Worm (Caenorhabditis elegans) whole organism, young adult: ENCODE results near the gene Y46G5A.38.

ENCODE experiments used
- B0035.1 ChIP-seq: sonication (generic microtip); optimal IDR thresholded peaks from 2 replicates; lab custom pipeline; 2016; ENCODE audit warnings: missing genetic modification characterization, mild to moderate bottlenecking, missing compliant biosample characterization, missing genotype, missing genetic modification reagents
- B0336.3 ChIP-seq: fragments of 200-800 bp; sonication (Bioruptor generic); IDR thresholded peaks from 2 replicates; pipeline ENCODE4 v1.3.6; 2022; ENCODE audit warnings: missing genetic modification characterization, missing compliant biosample characterization
- C06A6.2 ChIP-seq: fragments of 200-800 bp; sonication (Bioruptor generic); conservative IDR thresholded peaks from 2 replicates; pipeline ENCODE4 v1.3.6; 2022; ENCODE audit warnings: missing genetic modification characterization, missing compliant biosample characterization
- F33H1.4 ChIP-seq: fragments of 200-800 bp; sonication (Bioruptor generic); IDR thresholded peaks from 2 replicates; pipeline ENCODE4 v1.3.6; 2022; ENCODE audit warnings: missing genetic modification reagents, missing genetic modification characterization, missing compliant biosample characterization
- F37B4.10 ChIP-seq: fragments of 200-800 bp; sonication (Bioruptor generic); IDR thresholded peaks from 2 replicates; pipeline ENCODE4 v1.3.6; 2022; ENCODE audit warnings: missing genetic modification characterization, missing compliant biosample characterization
- F52B5.7 ChIP-seq: sonication (generic microtip); optimal IDR thresholded peaks from 2 replicates; lab custom pipeline; 2016; ENCODE audit warnings: mild to moderate bottlenecking, missing genetic modification characterization, missing compliant biosample characterization
- F57C9.4 ChIP-seq: sonication (generic microtip); optimal IDR thresholded peaks from 2 replicates; lab custom pipeline; 2017; ENCODE audit warnings: mild to moderate bottlenecking, missing genetic modification characterization, missing compliant biosample characterization
- K11D2.4 ChIP-seq: fragments of 200-800 bp; sonication (Bioruptor generic); IDR thresholded peaks from 2 replicates; pipeline ENCODE4 v1.3.6; 2022; ENCODE audit warnings: missing genetic modification reagents, missing genetic modification characterization, missing compliant biosample characterization
- T07F8.4 ChIP-seq: sonication (generic microtip); optimal IDR thresholded peaks from 2 replicates; lab custom pipeline; 2016; ENCODE audit warnings: mild to moderate bottlenecking, missing genetic modification characterization, moderate library complexity, missing compliant biosample characterization
- Y53G8AR.9 ChIP-seq: fragments of 200-800 bp; sonication (Bioruptor generic); conservative IDR thresholded peaks from 2 replicates; pipeline ENCODE4 v1.3.6; 2022; ENCODE audit warnings: missing genetic modification reagents, missing genetic modification characterization, missing compliant biosample characterization
- Y56A3A.18 ChIP-seq: fragments of 200-800 bp; sonication (Bioruptor generic); IDR thresholded peaks from 2 replicates; pipeline ENCODE4 v1.3.6; 2022; ENCODE audit warnings: missing genetic modification reagents, missing genetic modification characterization, missing compliant biosample characterization
- Y79H2A.3 ChIP-seq: fragments of 200-800 bp; sonication (Bioruptor generic); conservative IDR thresholded peaks from 2 replicates; pipeline ENCODE4 v1.3.6; 2022; ENCODE audit warnings: missing genetic modification reagents, missing genetic modification characterization, missing compliant biosample characterization
- Y95B8A.8 ChIP-seq: fragments of 200-800 bp; sonication (Bioruptor generic); IDR thresholded peaks from 2 replicates; pipeline ENCODE4 v1.3.6; 2022; ENCODE audit warnings: missing genetic modification reagents, missing genetic modification characterization, missing compliant biosample characterization
- ama-1 ChIP-seq, 3 experiments: fragments of 150-350 bp in 1 of 3; sonication (generic microtip) in 2 of 3; optimal IDR thresholded peaks; 2 replicates each; lab custom pipeline; 2014 to 2018; ENCODE audit warnings: missing biosample characterization in 2 of 3, missing genetic modification characterization in 2 of 3, missing genetic modification reagents in 2 of 3
- athp-1 ChIP-seq: sonication (generic microtip); optimal IDR thresholded peaks from 2 replicates; lab custom pipeline; 2017; ENCODE audit warnings: mild to moderate bottlenecking, missing genetic modification characterization, missing compliant biosample characterization
- attf-3 ChIP-seq: fragments of 200-800 bp; sonication (Bioruptor generic); conservative IDR thresholded peaks from 2 replicates; pipeline ENCODE4 v1.3.6; 2022; ENCODE audit warnings: missing genetic modification reagents, missing genetic modification characterization, missing compliant biosample characterization
- bed-1 ChIP-seq: fragments of 200-800 bp; sonication (Bioruptor generic); IDR thresholded peaks from 2 replicates; pipeline ENCODE4 v1.3.6; 2022; ENCODE audit warnings: missing genetic modification reagents, missing genetic modification characterization, missing compliant biosample characterization
- cebp-1 ChIP-seq, 2 experiments: fragments of 200-800 bp in 1 of 2; sonication (Bioruptor generic) in 1 of 2; sonication (generic microtip) in 1 of 2; IDR thresholded peaks in 1 of 2; optimal IDR thresholded peaks in 1 of 2; 2 replicates each; pipeline versions ENCODE4 v1.3.6 to Lab custom; 2017 to 2022; ENCODE audit warnings: missing compliant biosample characterization in 2 of 2, missing genetic modification characterization in 2 of 2, mild to moderate bottlenecking in 1 of 2, missing genetic modification reagents in 1 of 2, moderate library complexity in 1 of 2
- cebp-2 ChIP-seq: fragments of 200-800 bp; sonication (Bioruptor generic); IDR thresholded peaks from 2 replicates; pipeline ENCODE4 v1.3.6; 2022; ENCODE audit warnings: missing genetic modification characterization, missing compliant biosample characterization
- ceh-100 ChIP-seq: fragments of 200-800 bp; sonication (Bioruptor generic); IDR thresholded peaks from 2 replicates; pipeline ENCODE4 v1.3.6; 2022; ENCODE audit warnings: missing genetic modification reagents, missing genetic modification characterization, missing compliant biosample characterization
- ceh-91 ChIP-seq: fragments of 200-800 bp; sonication (Bioruptor generic); IDR thresholded peaks from 2 replicates; pipeline ENCODE4 v1.3.6; 2022; ENCODE audit warnings: missing genetic modification reagents, missing genetic modification characterization, missing compliant biosample characterization
- chd-7 ChIP-seq: sonication (generic microtip); optimal IDR thresholded peaks from 2 replicates; lab custom pipeline; 2016; ENCODE audit warnings: mild to moderate bottlenecking, missing genetic modification characterization, moderate library complexity, missing compliant biosample characterization
- dox-1 ChIP-seq: fragments of 200-800 bp; sonication (Bioruptor generic); IDR thresholded peaks from 2 replicates; pipeline ENCODE4 v1.3.6; 2022; ENCODE audit warnings: missing genetic modification reagents, missing genetic modification characterization, missing compliant biosample characterization
- efl-1 ChIP-seq: fragments of 150-350 bp; optimal IDR thresholded peaks from 2 replicates; lab custom pipeline; 2014; ENCODE audit warnings: missing biosample characterization, missing genetic modification reagents, missing genetic modification characterization
- gei-17 ChIP-seq: fragments of 200-800 bp; sonication (Bioruptor generic); optimal IDR thresholded peaks from 2 replicates; lab custom pipeline; 2018; ENCODE audit warnings: mild to moderate bottlenecking, missing genetic modification characterization, missing compliant biosample characterization
- him-1 ChIP-seq: sonication (generic microtip); optimal IDR thresholded peaks from 2 replicates; lab custom pipeline; 2016; ENCODE audit warnings: missing genotype, missing genetic modification reagents, missing genetic modification characterization, missing compliant biosample characterization
- hmg-1.2 ChIP-seq: fragments of 200-800 bp; sonication (Bioruptor generic); IDR thresholded peaks from 2 replicates; pipeline ENCODE4 v1.3.6; 2022; ENCODE audit warnings: missing genetic modification reagents, missing genetic modification characterization, missing compliant biosample characterization
- lag-1 ChIP-seq: fragments of 200-800 bp; sonication (Bioruptor generic); IDR thresholded peaks from 2 replicates; pipeline ENCODE4 v1.3.6; 2022; ENCODE audit warnings: missing genetic modification reagents, missing genetic modification characterization, missing compliant biosample characterization
- let-526 ChIP-seq: fragments of 200-800 bp; sonication (Bioruptor generic); IDR thresholded peaks from 2 replicates; pipeline ENCODE4 v1.3.6; 2022; ENCODE audit warnings: missing genetic modification reagents, missing genetic modification characterization, missing compliant biosample characterization
- mcd-1 ChIP-seq: fragments of 200-800 bp; sonication (Bioruptor generic); IDR thresholded peaks from 2 replicates; pipeline ENCODE4 v1.3.6; 2022; ENCODE audit warnings: missing genetic modification reagents, missing genetic modification characterization, missing compliant biosample characterization
- mel-28 ChIP-seq: sonication (generic microtip); optimal IDR thresholded peaks from 2 replicates; lab custom pipeline; 2016; ENCODE audit warnings: borderline replicate concordance, mild to moderate bottlenecking, missing genetic modification characterization, missing compliant biosample characterization
- nfyb-1 ChIP-seq: fragments of 200-800 bp; sonication (Bioruptor generic); IDR thresholded peaks from 2 replicates; pipeline ENCODE4 v1.3.6; 2022; ENCODE audit warnings: missing genetic modification reagents, missing genetic modification characterization, missing compliant biosample characterization
- nhr-27 ChIP-seq: fragments of 200-800 bp; sonication (Bioruptor generic); optimal IDR thresholded peaks from 2 replicates; lab custom pipeline; 2018; ENCODE audit warnings: mild to moderate bottlenecking, missing genetic modification characterization, moderate library complexity, missing compliant biosample characterization
- nhr-90 ChIP-seq: sonication (generic microtip); optimal IDR thresholded peaks from 2 replicates; lab custom pipeline; 2016; ENCODE audit warnings: missing genotype, mild to moderate bottlenecking, missing genetic modification characterization, missing compliant biosample characterization
- repo-1 ChIP-seq: sonication (generic microtip); optimal IDR thresholded peaks from 2 replicates; lab custom pipeline; 2017; ENCODE audit warnings: mild to moderate bottlenecking, missing genetic modification characterization, missing compliant biosample characterization
- sea-2 ChIP-seq: fragments of 200-800 bp; sonication (Bioruptor generic); IDR thresholded peaks from 2 replicates; pipeline ENCODE4 v1.3.6; 2022; ENCODE audit warnings: missing genetic modification characterization, missing compliant biosample characterization
- snpc-1.1 ChIP-seq: sonication (generic microtip); optimal IDR thresholded peaks from 2 replicates; lab custom pipeline; 2017; ENCODE audit warnings: missing genetic modification characterization, mild to moderate bottlenecking, missing compliant biosample characterization, antibody characterized with exemption, moderate library complexity, missing genotype, missing genetic modification reagents; ENCODE audit not compliant: insufficient read depth
- unc-130 ChIP-seq: sonication (generic microtip); optimal IDR thresholded peaks from 2 replicates; lab custom pipeline; 2016; ENCODE audit warnings: missing genetic modification reagents, missing genetic modification characterization, missing compliant biosample characterization
- zfh-2 ChIP-seq: fragments of 200-800 bp; sonication (Bioruptor generic); conservative IDR thresholded peaks from 2 replicates; pipeline ENCODE4 v1.3.6; 2022; ENCODE audit warnings: missing genetic modification reagents, missing genetic modification characterization, missing compliant biosample characterization
- ztf-26 ChIP-seq: sonication (generic microtip); optimal IDR thresholded peaks from 2 replicates; lab custom pipeline; 2017; ENCODE audit warnings: missing genetic modification characterization, missing compliant biosample characterization
- ztf-28 ChIP-seq: fragments of 200-800 bp; sonication (Bioruptor generic); IDR thresholded peaks from 2 replicates; pipeline ENCODE4 v1.3.6; 2022; ENCODE audit warnings: missing genetic modification reagents, missing genetic modification characterization, missing compliant biosample characterization
- ztf-6 ChIP-seq: fragments of 200-800 bp; sonication (Bioruptor generic); IDR thresholded peaks from 2 replicates; pipeline ENCODE4 v1.3.6; 2022; ENCODE audit warnings: missing genetic modification reagents, missing genetic modification characterization, missing compliant biosample characterization

Y46G5A.38 gene

DNA sequence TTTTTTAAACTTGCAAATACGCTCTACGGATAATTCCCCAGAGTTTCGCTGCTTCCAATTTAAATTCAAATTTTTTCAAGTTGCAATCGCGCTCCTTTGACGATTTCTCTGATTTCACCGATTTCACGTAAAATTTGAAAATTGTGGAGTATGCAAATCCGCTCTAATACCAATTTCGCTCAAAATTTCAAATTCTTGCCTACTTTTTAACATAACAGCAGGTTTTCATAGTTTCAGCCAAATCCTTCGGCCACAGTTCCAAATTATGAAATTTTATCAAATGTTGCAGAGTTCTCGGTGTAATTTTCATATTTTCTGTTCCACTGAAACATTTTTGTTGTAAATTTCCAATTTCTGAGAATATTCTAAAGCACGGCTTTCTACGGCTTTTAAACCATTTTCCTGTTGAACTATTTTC, 39.0 kb upstream of the Y46G5A.38 start, which contains the start of gene alkb-7 (continued):
- TF ChIP-seq let-526 (GFP tag; lab: Robert Waterston, UW), result 0 out of 2 replicates have a peak, but pooled peaks have one; percentile 37

DNA sequence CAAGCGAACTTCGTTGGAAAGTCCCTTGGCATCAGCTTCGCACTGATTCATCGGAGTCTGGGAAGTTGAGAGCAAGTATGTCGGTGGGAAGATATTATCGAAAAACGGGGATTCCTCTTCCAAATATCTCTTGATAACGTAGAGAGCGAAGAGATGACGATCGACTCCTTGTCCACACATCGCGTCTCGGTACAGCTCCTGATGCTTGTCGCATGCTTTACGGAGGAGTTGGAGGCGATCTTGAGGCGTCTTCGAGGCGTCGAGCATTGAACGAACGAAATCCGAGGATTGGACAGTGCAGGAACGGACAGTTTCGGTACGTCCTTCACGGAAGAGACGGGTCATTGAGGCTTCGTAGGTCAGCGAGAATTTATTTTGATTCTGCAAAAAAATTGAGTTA, 37.4 kb upstream of the Y46G5A.38 start:
- TF ChIP-seq nhr-90 (tag; lab: Kevin White, UChicago) (no peak), sea-2 (GFP tag; lab: Robert Waterston, UW) (no peak), lag-1 (GFP tag; lab: Robert Waterston, UW) (no peak), K11D2.4 (GFP tag; lab: Robert Waterston, UW) (no peak), F33H1.4 (no peak), unc-130 (GFP tag; lab: Kevin White, UChicago) (no peak), bed-1 (GFP tag; lab: Robert Waterston, UW) (no peak), ceh-100 (GFP tag; lab: Robert Waterston, UW) (no peak), nhr-27 (tag; lab: Kevin White, UChicago) (no peak), C06A6.2 (GFP tag; lab: Robert Waterston, UW) (no peak), B0336.3 (0 out of 2 replicates have a peak, but pooled peaks have one; percentile 32), attf-3 (no peak), T07F8.4 (tag; lab: Kevin White, UChicago) (no peak), mcd-1 (0 out of 2 replicates have a peak, but pooled peaks have one; percentile 23), zfh-2 (peak; percentile 57), snpc-1.1 (tag; lab: Kevin White, UChicago) (no peak), hmg-1.2 (GFP tag; lab: Robert Waterston, UW) (no peak), gei-17 (GFP tag; lab: Kevin White, UChicago) (no peak), dox-1 (GFP tag; lab: Robert Waterston, UW) (0 out of 2 replicates have a peak, but pooled peaks have one; percentile 19), athp-1 (no peak), cebp-1 (GFP tag; IDR thresholded peaks at IDR 0.05; lab: Robert Waterston, UW) (no peak), cebp-1 (tag; optimal IDR thresholded peaks at IDR 0.05; lab: Kevin White, UChicago) (peak; percentile 8), Y79H2A.3 (GFP tag; lab: Robert Waterston, UW) (no peak), cebp-2 (GFP tag; lab: Robert Waterston, UW) (0 out of 2 replicates have a peak, but pooled peaks have one; percentile 69), efl-1 (no peak), nfyb-1 (GFP tag; lab: Robert Waterston, UW) (peak; percentile 55; the same call in 1 of the 2 replicates), ztf-6 (GFP tag; lab: Robert Waterston, UW) (no peak), B0035.1 (tag; lab: Kevin White, UChicago) (no peak)

DNA sequence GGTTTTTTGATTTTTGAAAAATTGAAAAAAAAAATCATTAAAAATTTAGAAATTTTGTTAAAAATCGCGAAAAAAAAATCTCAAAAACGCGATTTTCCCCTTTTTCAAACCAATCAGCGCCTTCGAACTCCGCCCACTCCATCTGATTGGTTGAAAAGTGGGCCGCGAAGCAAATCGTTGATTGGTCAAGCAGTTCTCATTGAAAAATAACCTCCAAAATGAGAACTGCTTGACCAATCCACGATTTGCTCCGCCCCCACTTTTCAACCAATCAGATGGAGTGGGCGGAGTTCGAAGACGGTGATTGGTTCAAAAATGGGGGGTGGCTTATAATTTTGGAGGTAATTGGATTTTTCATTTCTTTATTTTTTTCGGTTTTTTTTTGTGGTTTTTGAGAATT, 36.5 kb upstream of the Y46G5A.38 start:
- TF ChIP-seq ztf-28 (GFP tag; lab: Robert Waterston, UW) (no peak), B0336.3 (no peak), nfyb-1 (GFP tag; lab: Robert Waterston, UW) (peak; percentile 70), ceh-100 (GFP tag; lab: Robert Waterston, UW) (no peak), ama-1 (optimal IDR thresholded peaks at IDR 0.05; lab: Kevin White, UChicago) (no peak), ama-1 (GFP tag; optimal IDR thresholded peaks at IDR 0.05; lab: Kevin White, UChicago) (no peak)
- TF ChIP-seq, all 124 proteins: peak for 1

ce11 chrII:12795188-12795587, 31.7 kb upstream of the Y46G5A.38 start:
- TF ChIP-seq F37B4.10 (0 out of 2 replicates have a peak, but pooled peaks have one; percentile 76), Y56A3A.18 (GFP tag; lab: Robert Waterston, UW) (0 out of 2 replicates have a peak, but pooled peaks have one; percentile 45), B0336.3 (peak; percentile 63), repo-1 (peak; percentile 13), mel-28 (peak; percentile 55), Y95B8A.8 (GFP tag; lab: Robert Waterston, UW) (no peak), F52B5.7 (tag; lab: Kevin White, UChicago) (peak; percentile 35), B0035.1 (tag; lab: Kevin White, UChicago) (no peak), F57C9.4 (tag; lab: Kevin White, UChicago) (peak; percentile 40), chd-7 (tag; lab: Kevin White, UChicago) (peak; percentile 19), Y53G8AR.9 (peak; percentile 28; the same call in 1 of the 2 replicates), him-1 (no peak), ztf-26 (peak; percentile 16), nfyb-1 (GFP tag; lab: Robert Waterston, UW) (peak; percentile 57; the same call in 1 of the 2 replicates), cebp-1 (GFP tag; IDR thresholded peaks at IDR 0.05; lab: Robert Waterston, UW) (no peak), cebp-1 (tag; optimal IDR thresholded peaks at IDR 0.05; lab: Kevin White, UChicago) (peak; percentile 39), ceh-91 (GFP tag; lab: Robert Waterston, UW) (no peak)
